Worm (Caenorhabditis elegans): ENCODE measurements around the gene agr-1.
A peak's percentile ranks its signal among the peaks of the same experiment; 100 is the strongest.

The agr-1 gene

ce11 chrII:6781231-6781630 lies 6.3 kb upstream of the agr-1 start (continued):
- no peak for TF ChIP-seq ZK546.5 (tag; optimal IDR thresholded peaks at IDR 0.05)
- no peak for TF ChIP-seq aly-2 (tag; optimal IDR thresholded peaks at IDR 0.05)
- TF ChIP-seq aha-1 (tag): no peak
- no peak for TF ChIP-seq madf-9 (GFP tag; conservative IDR thresholded peaks at IDR 0.05)
- TF ChIP-seq daf-16 (GFP tag; optimal IDR thresholded peaks at IDR 0.05): no peak
- peak; percentile 89 for TF ChIP-seq daf-16 (tag; optimal IDR thresholded peaks at IDR 0.05)

- TF ChIP-seq D1046.2 (GFP tag; IDR thresholded peaks at IDR 0.05): no peak
- TF ChIP-seq arid-1 (GFP tag; conservative IDR thresholded peaks at IDR 0.05): no peak
- TF ChIP-seq spr-3 (GFP tag; optimal IDR thresholded peaks at IDR 0.05): no peak
- no peak for TF ChIP-seq nhr-42 (GFP tag; IDR thresholded peaks at IDR 0.05)
- no peak for TF ChIP-seq madf-9 (GFP tag; conservative IDR thresholded peaks at IDR 0.05)
- TF ChIP-seq ceh-20 (GFP tag; IDR thresholded peaks at IDR 0.05): no peak
- TF ChIP-seq Y75B8A.6 (GFP tag; IDR thresholded peaks at IDR 0.05): no peak
- no peak for TF ChIP-seq ctbp-1 (GFP tag; IDR thresholded peaks at IDR 0.05)
- TF ChIP-seq saeg-2 (GFP tag; IDR thresholded peaks at IDR 0.05): no peak
- no peak for TF ChIP-seq lsy-2 (tag; optimal IDR thresholded peaks at IDR 0.05)
- TF ChIP-seq dpl-1 (GFP tag; optimal IDR thresholded peaks at IDR 0.05): no peak
- no peak for TF ChIP-seq ama-1 (optimal IDR thresholded peaks at IDR 0.05)
- no peak for TF ChIP-seq unc-39 (tag; optimal IDR thresholded peaks at IDR 0.05)
- TF ChIP-seq gei-8 (GFP tag; optimal IDR thresholded peaks at IDR 0.05): no peak
- TF ChIP-seq nhr-48 (tag; optimal IDR thresholded peaks at IDR 0.05): no peak
- TF ChIP-seq cey-2 (tag; optimal IDR thresholded peaks at IDR 0.05; ENCODE audit: borderline replicate concordance, insufficient read depth): no peak
- no peak for TF ChIP-seq lir-3 (tag; optimal IDR thresholded peaks at IDR 0.05)
- no peak for TF ChIP-seq nhr-111 (GFP tag; optimal IDR thresholded peaks at IDR 0.05)
- no peak for TF ChIP-seq mdl-1 (tag; optimal IDR thresholded peaks at IDR 0.05)
- no peak for TF ChIP-seq lin-38 (GFP tag; IDR thresholded peaks at IDR 0.05)
These were observed 4.1 kb upstream of the agr-1 start, which contains the start of gene T13C2.7 for ce11 chrII:6779104-6779503. Gene T13C2.7 (plus strand): TSS chrII:6779404.

ce11 chrII:6776418-6777034 lies 1.6 kb upstream of the agr-1 start, which contains the start of gene ssup-72:
Gene ssup-72 (plus strand): TSS chrII:6776598.
- TF ChIP-seq nhr-42 (GFP tag; IDR thresholded peaks at IDR 0.05): no peak
- no peak for TF ChIP-seq vab-7 (GFP tag; IDR thresholded peaks at IDR 0.05)
- peak; percentile 60 for TF ChIP-seq T20F7.1 (GFP tag; optimal IDR thresholded peaks at IDR 0.05)
- peak; percentile 2 for TF ChIP-seq nhr-28 (tag; optimal IDR thresholded peaks at IDR 0.05)
- peak; percentile 5 for TF ChIP-seq aha-1 (tag)
- peak; percentile 43; the same call in 1 of the 2 replicates for TF ChIP-seq ZK337.2 (GFP tag; IDR thresholded peaks at IDR 0.05)
- peak in 1 of 2 experiments; percentile 32 for TF ChIP-seq mdl-1 (tag; optimal IDR thresholded peaks at IDR 0.05)
- peak; percentile 42 for TF ChIP-seq spr-1 (tag; optimal IDR thresholded peaks at IDR 0.05)
- TF ChIP-seq hmg-1.1 (GFP tag; IDR thresholded peaks at IDR 0.05): 0 out of 2 replicates have a peak, but pooled peaks have one; percentile 34
- TF ChIP-seq daf-16 (GFP tag; optimal IDR thresholded peaks at IDR 0.05): no peak
- TF ChIP-seq daf-16 (tag; optimal IDR thresholded peaks at IDR 0.05): peak; percentile 32
- TF ChIP-seq nhr-10 (tag; optimal IDR thresholded peaks at IDR 0.05): no peak
- peak; percentile 60 for TF ChIP-seq F49E8.2 (tag; optimal IDR thresholded peaks at IDR 0.05; ENCODE audit: borderline replicate concordance)
- TF ChIP-seq dpl-1 (GFP tag; optimal IDR thresholded peaks at IDR 0.05): peak; percentile 88
- TF ChIP-seq dve-1 (tag; optimal IDR thresholded peaks at IDR 0.05; ENCODE audit: insufficient read depth): peak; percentile 39
- peak; percentile 36 for TF ChIP-seq nhr-48 (tag; optimal IDR thresholded peaks at IDR 0.05)
- TF ChIP-seq lir-3 (tag; optimal IDR thresholded peaks at IDR 0.05): no peak
- peak; percentile 6 for TF ChIP-seq hlh-11 (tag; optimal IDR thresholded peaks at IDR 0.05)
- TF ChIP-seq rbr-2 (tag; optimal IDR thresholded peaks at IDR 0.05): peak; percentile 49
- TF ChIP-seq mep-1 (tag; optimal IDR thresholded peaks at IDR 0.05): peak; percentile 65
- TF ChIP-seq mes-2 (tag; optimal IDR thresholded peaks at IDR 0.05; ENCODE audit: poor library complexity, severe bottlenecking): peak; percentile 98
- peak; percentile 51 for TF ChIP-seq hlh-30 (tag; optimal IDR thresholded peaks at IDR 0.05; ENCODE audit: insufficient read depth)
- TF ChIP-seq ztf-11 (tag; optimal IDR thresholded peaks at IDR 0.05): no peak
- no peak for TF ChIP-seq egl-43 (GFP tag; IDR thresholded peaks at IDR 0.05)
- 0 out of 2 replicates have a peak, but pooled peaks have one; percentile 12 for TF ChIP-seq ceh-44 (GFP tag; IDR thresholded peaks at IDR 0.05)
- peak; percentile 75 for TF ChIP-seq unc-130 (GFP tag; optimal IDR thresholded peaks at IDR 0.05)
- peak in 1 of 2 experiments; percentile 77 for TF ChIP-seq hif-1 (tag; optimal IDR thresholded peaks at IDR 0.05)
- no peak for TF ChIP-seq duxl-1 (tag; optimal IDR thresholded peaks at IDR 0.05; ENCODE audit: poor library complexity)
- peak in 1 of 2 experiments; percentile 84 for TF ChIP-seq lsy-2 (tag; optimal IDR thresholded peaks at IDR 0.05)
